Fruit fly (Drosophila melanogaster) whole organism, embryonic: Measurements from ENCODE around the gene CG43658.

ENCODE experiments used
- Adf1 ChIP-seq: fragments of 200-800 bp; sonication (Bioruptor generic); IDR thresholded peaks from 2 replicates; pipeline ENCODE4 v1.3.6; 2022; ENCODE audit warnings: missing biosample characterization, missing genetic modification characterization
- CG10209 ChIP-seq: fragments of 200-800 bp; sonication (Bioruptor generic); optimal IDR thresholded peaks from 3 replicates; lab custom pipeline; 2017; ENCODE audit warnings: missing biosample characterization, mild to moderate bottlenecking, missing genetic modification characterization, missing genetic modification reagents
- CG12104 ChIP-seq: fragments of 200-800 bp; sonication (Bioruptor generic); optimal IDR thresholded peaks from 3 replicates; lab custom pipeline; 2016; ENCODE audit warnings: missing biosample characterization, missing genetic modification characterization
- CG12219 ChIP-seq: fragments of 200-800 bp; sonication (Bioruptor generic); optimal IDR thresholded peaks from 3 replicates; lab custom pipeline; 2018; ENCODE audit warnings: missing biosample characterization, mild to moderate bottlenecking, missing genetic modification characterization
- CG12744 ChIP-seq: fragments of 200-800 bp; sonication (Bioruptor generic); optimal IDR thresholded peaks from 2 replicates; lab custom pipeline; 2016; ENCODE audit warnings: missing biosample characterization, missing genetic modification characterization
- CG15073 ChIP-seq: fragments of 200-800 bp; sonication (Bioruptor generic); optimal IDR thresholded peaks from 2 replicates; lab custom pipeline; 2016; ENCODE audit warnings: missing biosample characterization, missing genetic modification characterization
- CG15269 ChIP-seq: fragments of 200-800 bp; sonication (Bioruptor generic); optimal IDR thresholded peaks from 2 replicates; lab custom pipeline; 2018; ENCODE audit warnings: missing biosample characterization, mild to moderate bottlenecking, missing genetic modification characterization, moderate library complexity
- CG17568 ChIP-seq: fragments of 200-800 bp; sonication (Bioruptor generic); optimal IDR thresholded peaks from 2 replicates; lab custom pipeline; 2018; ENCODE audit warnings: missing biosample characterization, mild to moderate bottlenecking, missing genetic modification characterization, moderate library complexity
- CG18599 ChIP-seq: fragments of 200-800 bp; sonication (Bioruptor generic); optimal IDR thresholded peaks from 3 replicates; lab custom pipeline; 2017; ENCODE audit warnings: missing biosample characterization, missing genetic modification characterization, mild to moderate bottlenecking, moderate library complexity, missing genetic modification reagents
- CG18764 ChIP-seq: fragments of 200-800 bp; sonication (Bioruptor generic); optimal IDR thresholded peaks from 3 replicates; lab custom pipeline; 2016; ENCODE audit warnings: missing biosample characterization, missing genetic modification characterization
- CG30403 ChIP-seq: fragments of 200-800 bp; sonication (Bioruptor generic); optimal IDR thresholded peaks from 3 replicates; lab custom pipeline; 2016; ENCODE audit warnings: missing biosample characterization, missing genetic modification characterization
- CG4360 ChIP-seq: fragments of 200-800 bp; sonication (Bioruptor generic); IDR thresholded peaks from 2 replicates; pipeline ENCODE4 v1.3.6; 2022; ENCODE audit warnings: missing biosample characterization, missing genetic modification characterization
- CG6175 ChIP-seq: fragments of 200-800 bp; sonication (Bioruptor generic); IDR thresholded peaks from 3 replicates; pipeline ENCODE4 v1.3.6; 2022; ENCODE audit warnings: missing biosample characterization, missing genetic modification characterization
- CG6791 ChIP-seq: fragments of 200-800 bp; sonication (Bioruptor generic); IDR thresholded peaks from 3 replicates; pipeline ENCODE4 v1.3.6; 2022; ENCODE audit warnings: missing biosample characterization, missing genetic modification characterization; ENCODE audit not compliant: partially characterized antibody
- CG6854 ChIP-seq: fragments of 200-800 bp; sonication (Bioruptor generic); optimal IDR thresholded peaks from 3 replicates; lab custom pipeline; 2017; ENCODE audit warnings: missing biosample characterization, mild to moderate bottlenecking, missing genetic modification characterization
- CG7928 ChIP-seq: fragments of 200-800 bp; sonication (Bioruptor generic); optimal IDR thresholded peaks from 2 replicates; lab custom pipeline; 2017; ENCODE audit warnings: missing biosample characterization, mild to moderate bottlenecking, missing genetic modification characterization
- CG7987 ChIP-seq: fragments of 200-800 bp; sonication (Bioruptor generic); optimal IDR thresholded peaks from 2 replicates; lab custom pipeline; 2018; ENCODE audit warnings: missing biosample characterization, mild to moderate bottlenecking, missing genetic modification characterization, moderate library complexity
- CG9437 ChIP-seq: fragments of 200-800 bp; sonication (Bioruptor generic); optimal IDR thresholded peaks from 2 replicates; lab custom pipeline; 2018; ENCODE audit warnings: missing biosample characterization, mild to moderate bottlenecking, missing genetic modification characterization
- CG9932 ChIP-seq: fragments of 200-800 bp; sonication (Bioruptor generic); IDR thresholded peaks from 2 replicates; pipeline ENCODE4 v1.3.6; 2022; ENCODE audit warnings: missing biosample characterization, missing genetic modification characterization
- CoRest ChIP-seq: fragments of 200-800 bp; sonication (Bioruptor generic); optimal IDR thresholded peaks from 3 replicates; lab custom pipeline; 2018; ENCODE audit warnings: missing biosample characterization, mild to moderate bottlenecking, missing genetic modification characterization, moderate library complexity
- D19A ChIP-seq: fragments of 200-800 bp; optimal IDR thresholded peaks from 3 replicates; lab custom pipeline; 2019; ENCODE audit warnings: missing biosample characterization, mild to moderate bottlenecking, missing genetic modification characterization, moderate library complexity
- Dad ChIP-seq: fragments of 200-800 bp; sonication (Bioruptor generic); optimal IDR thresholded peaks from 3 replicates; lab custom pipeline; 2016; ENCODE audit warnings: missing biosample characterization, missing genetic modification characterization
- Deaf1 ChIP-seq: fragments of 200-800 bp; optimal IDR thresholded peaks from 3 replicates; lab custom pipeline; 2019; ENCODE audit warnings: missing biosample characterization, mild to moderate bottlenecking, missing genetic modification characterization, moderate library complexity
- Dll ChIP-seq: fragments of 200-800 bp; sonication (Bioruptor generic); IDR thresholded peaks from 4 replicates; pipeline ENCODE4 v1.3.6; 2022; ENCODE audit warnings: missing biosample characterization, missing genetic modification characterization; ENCODE audit not compliant: partially characterized antibody
- Ets97D ChIP-seq: fragments of 200-800 bp; sonication (Bioruptor generic); optimal IDR thresholded peaks from 3 replicates; lab custom pipeline; 2016; ENCODE audit warnings: missing biosample characterization, missing genetic modification characterization
- HmgD ChIP-seq: fragments of 200-800 bp; sonication (Bioruptor generic); optimal IDR thresholded peaks from 3 replicates; lab custom pipeline; 2016; ENCODE audit warnings: missing biosample characterization, missing genetic modification characterization
- Hr3 ChIP-seq: fragments of 200-800 bp; sonication (Bioruptor generic); optimal IDR thresholded peaks from 3 replicates; lab custom pipeline; 2016; ENCODE audit warnings: missing biosample characterization, missing genetic modification characterization
- Mrtf ChIP-seq: fragments of 200-800 bp; sonication (Bioruptor generic); IDR thresholded peaks from 3 replicates; pipeline ENCODE4 v1.3.6; 2022; ENCODE audit warnings: missing biosample characterization, missing genetic modification characterization
- NK7.1 ChIP-seq: fragments of 200-800 bp; sonication (Bioruptor generic); optimal IDR thresholded peaks from 3 replicates; lab custom pipeline; 2016; ENCODE audit warnings: missing biosample characterization, missing genetic modification characterization
- Poxn ChIP-seq: fragments of 200-800 bp; sonication (Bioruptor generic); IDR thresholded peaks from 2 replicates; pipeline ENCODE4 v1.3.6; 2022; ENCODE audit warnings: missing biosample characterization, missing genetic modification characterization
- Rx ChIP-seq: fragments of 200-800 bp; sonication (Bioruptor generic); IDR thresholded peaks from 2 replicates; pipeline ENCODE4 v1.3.6; 2022; ENCODE audit warnings: missing biosample characterization, missing genetic modification characterization
- Scr ChIP-seq: fragments of 200-800 bp; sonication (Bioruptor generic); IDR thresholded peaks from 2 replicates; pipeline ENCODE4 v1.3.6; 2022; ENCODE audit warnings: missing biosample characterization, missing genetic modification characterization; ENCODE audit not compliant: partially characterized antibody
- Sox100B ChIP-seq: fragments of 200-800 bp; sonication (Bioruptor generic); optimal IDR thresholded peaks from 3 replicates; lab custom pipeline; 2018; ENCODE audit warnings: missing biosample characterization, mild to moderate bottlenecking, missing genetic modification characterization
- Vsx1 ChIP-seq: fragments of 200-800 bp; sonication (Bioruptor generic); optimal IDR thresholded peaks from 2 replicates; lab custom pipeline; 2017; ENCODE audit warnings: missing biosample characterization, mild to moderate bottlenecking, missing genetic modification characterization, missing genetic modification reagents
- al ChIP-seq: fragments of 200-800 bp; sonication (Bioruptor generic); IDR thresholded peaks from 2 replicates; pipeline ENCODE4 v1.3.6; 2022; ENCODE audit warnings: missing biosample characterization, missing genetic modification characterization
- btn ChIP-seq: fragments of 200-800 bp; sonication (Bioruptor generic); optimal IDR thresholded peaks from 2 replicates; lab custom pipeline; 2016; ENCODE audit warnings: missing biosample characterization, missing genetic modification characterization
- da ChIP-seq: fragments of 200-800 bp; sonication (Bioruptor generic); optimal IDR thresholded peaks from 2 replicates; lab custom pipeline; 2016; ENCODE audit warnings: missing biosample characterization, missing genetic modification characterization
- fru ChIP-seq: fragments of >200 bp; optimal IDR thresholded peaks from 2 replicates; lab custom pipeline; 2017
- jumu ChIP-seq: fragments of 200-800 bp; sonication (Bioruptor generic); optimal IDR thresholded peaks from 3 replicates; lab custom pipeline; 2016; ENCODE audit warnings: missing biosample characterization, missing genetic modification characterization
- ranshi ChIP-seq: fragments of 200-800 bp; sonication (Bioruptor generic); IDR thresholded peaks from 2 replicates; pipeline ENCODE4 v1.3.6; 2022; ENCODE audit warnings: missing biosample characterization, missing genetic modification characterization
- rib ChIP-seq: fragments of 200-800 bp; sonication (Bioruptor generic); IDR thresholded peaks from 2 replicates; pipeline ENCODE4 v1.3.6; 2022; ENCODE audit warnings: missing biosample characterization, missing genetic modification characterization
- ro ChIP-seq: fragments of 200-800 bp; sonication (Bioruptor generic); IDR thresholded peaks from 2 replicates; pipeline ENCODE4 v1.3.6; 2022; ENCODE audit warnings: missing biosample characterization, missing genetic modification characterization
- schlank ChIP-seq: fragments of 200-800 bp; sonication (Bioruptor generic); optimal IDR thresholded peaks from 2 replicates; lab custom pipeline; 2018; ENCODE audit warnings: missing biosample characterization, mild to moderate bottlenecking, missing genetic modification characterization
- sens ChIP-seq: fragments of 200-800 bp; sonication (Bioruptor generic); peaks from one replicate; lab custom pipeline; 2016; ENCODE audit warnings: missing biosample characterization, missing genetic modification characterization
- slbo ChIP-seq: fragments of 200-800 bp; sonication (Bioruptor generic); IDR thresholded peaks from 2 replicates; pipeline ENCODE4 v1.3.6; 2022; ENCODE audit warnings: missing biosample characterization, missing genetic modification characterization
- sr ChIP-seq: fragments of 200-800 bp; sonication (Bioruptor generic); IDR thresholded peaks from 3 replicates; pipeline ENCODE4 v1.3.6; 2022; ENCODE audit warnings: missing biosample characterization, missing genetic modification characterization
- twi ChIP-seq: fragments of 200-800 bp; optimal IDR thresholded peaks from 2 replicates; lab custom pipeline; 2019; ENCODE audit warnings: missing biosample characterization, mild to moderate bottlenecking, missing genetic modification characterization, moderate library complexity
- tx ChIP-seq: fragments of 200-800 bp; sonication (Bioruptor generic); optimal IDR thresholded peaks from 2 replicates; lab custom pipeline; 2016; ENCODE audit warnings: missing biosample characterization, missing genetic modification characterization
- wdn ChIP-seq: fragments of 200-800 bp; sonication (Bioruptor generic); IDR thresholded peaks from 2 replicates; pipeline ENCODE4 v1.3.6; 2022; ENCODE audit warnings: missing biosample characterization, missing genetic modification characterization
- zen2 ChIP-seq: fragments of 200-800 bp; sonication (Bioruptor generic); IDR thresholded peaks from 3 replicates; pipeline ENCODE4 v1.3.6; 2022; ENCODE audit warnings: missing biosample characterization, missing genetic modification characterization; ENCODE audit not compliant: partially characterized antibody
- zfh1 ChIP-seq: fragments of 200-800 bp; sonication (Bioruptor generic); IDR thresholded peaks from 3 replicates; pipeline ENCODE4 v1.3.6; 2022; ENCODE audit warnings: missing biosample characterization, missing genetic modification characterization
- zfh2 ChIP-seq: fragments of 200-800 bp; sonication (Bioruptor generic); optimal IDR thresholded peaks from 2 replicates; lab custom pipeline; 2016; ENCODE audit warnings: missing biosample characterization, missing genetic modification characterization

Gene CG43658

dm6 chrX:17595822-17596221 is 34.8 kb upstream of the CG43658 start (continued):
- TF ChIP-seq da (no peak), CoRest (tag; lab: Kevin White, UChicago) (peak; percentile 77), CG7987 (GFP tag; lab: Kevin White, UChicago) (peak; percentile 12), Ets97D (peak; percentile 13), Dll (no peak), zen2 (no peak), CG12219 (GFP tag; lab: Kevin White, UChicago) (peak; percentile 42), NK7.1 (no peak), CG4360 (GFP tag; lab: Robert Waterston, UW) (no peak), rib (GFP tag; lab: Robert Waterston, UW) (peak; percentile 88), CG6175 (GFP tag; lab: Robert Waterston, UW) (peak; percentile 69; the same call in 2 of the 3 replicates), al (GFP tag; lab: Robert Waterston, UW) (peak; percentile 89), HmgD (GFP tag; lab: Kevin White, UChicago) (no peak), CG18599 (GFP tag; lab: Kevin White, UChicago) (peak; percentile 86), CG9932 (GFP tag; lab: Robert Waterston, UW) (peak; percentile 92), Dad (peak; percentile 40), slbo (GFP tag; lab: Robert Waterston, UW) (peak; percentile 93), sens (GFP tag; lab: Kevin White, UChicago) (peak; percentile 86), Mrtf (GFP tag; lab: Robert Waterston, UW) (peak; percentile 72; the same call in 2 of the 3 replicates), CG12744 (GFP tag; lab: Kevin White, UChicago) (peak; percentile 55), CG6854 (GFP tag; lab: Kevin White, UChicago) (peak; percentile 49), CG30403 (GFP tag; lab: Kevin White, UChicago) (peak; percentile 79), CG15269 (tag; lab: Kevin White, UChicago) (peak; percentile 80), CG18764 (GFP tag; lab: Kevin White, UChicago) (peak; percentile 62), zfh1 (GFP tag; lab: Robert Waterston, UW) (peak; percentile 82), schlank (tag; lab: Kevin White, UChicago) (peak; percentile 58), wdn (GFP tag; lab: Robert Waterston, UW) (peak; percentile 85), D19A (peak; percentile 65), Deaf1 (peak; percentile 50), Scr (no peak), CG15073 (GFP tag; lab: Kevin White, UChicago) (no peak), tx (GFP tag; lab: Kevin White, UChicago) (no peak), Poxn (GFP tag; lab: Robert Waterston, UW) (peak; percentile 75), Vsx1 (GFP tag; lab: Kevin White, UChicago) (no peak), ro (GFP tag; lab: Robert Waterston, UW) (peak; percentile 44; the same call in 1 of the 2 replicates), fru (lab: Kevin White, UChicago) (no peak), zfh2 (peak; percentile 76), Hr3 (GFP tag; lab: Kevin White, UChicago) (peak; percentile 69), btn (GFP tag; lab: Kevin White, UChicago) (no peak), CG12104 (GFP tag; lab: Kevin White, UChicago) (peak; percentile 47), ranshi (GFP tag; lab: Robert Waterston, UW) (peak; percentile 75), Adf1 (GFP tag; lab: Robert Waterston, UW) (peak; percentile 63), CG10209 (GFP tag; lab: Kevin White, UChicago) (peak; percentile 78), CG17568 (no peak), CG6791 (no peak), CG9437 (GFP tag; lab: Kevin White, UChicago) (peak; percentile 48), jumu (peak; percentile 35), Rx (GFP tag; lab: Robert Waterston, UW) (peak; percentile 71), Sox100B (GFP tag; lab: Kevin White, UChicago) (peak; percentile 74), sr (GFP tag; lab: Robert Waterston, UW) (no peak), CG7928 (GFP tag; lab: Kevin White, UChicago) (peak; percentile 49), twi (tag; lab: Kevin White, UChicago) (peak; percentile 5)
